Worm (Caenorhabditis elegans) whole organism, late embryonic: Measurements from ENCODE around the gene C06E2.1.

Source experiments
- C08G9.2 ChIP-seq: sonication (generic microtip); optimal IDR thresholded peaks from 2 replicates; lab custom pipeline; 2016; ENCODE audit warnings: mild to moderate bottlenecking, missing genetic modification characterization, moderate library complexity, missing compliant biosample characterization
- C38D4.7 ChIP-seq: fragments of 200-800 bp; sonication (Bioruptor generic); optimal IDR thresholded peaks from 2 replicates; lab custom pipeline; 2018; ENCODE audit warnings: mild to moderate bottlenecking, missing genetic modification characterization, moderate library complexity, missing compliant biosample characterization
- K02D7.2 ChIP-seq: sonication (generic microtip); optimal IDR thresholded peaks from 2 replicates; lab custom pipeline; 2017; ENCODE audit warnings: mild to moderate bottlenecking, missing genetic modification characterization, missing compliant biosample characterization
- K09A11.1 ChIP-seq: sonication (generic microtip); optimal IDR thresholded peaks from 2 replicates; lab custom pipeline; 2017; ENCODE audit warnings: antibody characterized with exemption, mild to moderate bottlenecking, missing genetic modification characterization, missing compliant biosample characterization; ENCODE audit not compliant: insufficient read depth
- ama-1 ChIP-seq: fragments of 150-350 bp; optimal IDR thresholded peaks from 2 replicates; lab custom pipeline; 2014
- ceh-14 ChIP-seq: sonication (generic microtip); optimal IDR thresholded peaks from 2 replicates; lab custom pipeline; 2016; ENCODE audit warnings: missing genotype, missing genetic modification characterization, missing compliant biosample characterization
- ceh-18 ChIP-seq: sonication (generic microtip); optimal IDR thresholded peaks from 2 replicates; lab custom pipeline; 2016; ENCODE audit warnings: missing genetic modification characterization, missing compliant biosample characterization
- ceh-22 ChIP-seq: sonication (generic microtip); optimal IDR thresholded peaks from 2 replicates; lab custom pipeline; 2017; ENCODE audit warnings: missing biosample characterization, missing genetic modification characterization
- ceh-31 ChIP-seq: sonication (generic microtip); optimal IDR thresholded peaks from 2 replicates; lab custom pipeline; 2016; ENCODE audit warnings: missing genetic modification characterization, missing compliant biosample characterization
- ceh-34 ChIP-seq: sonication (generic microtip); optimal IDR thresholded peaks from 2 replicates; lab custom pipeline; 2016; ENCODE audit warnings: mild to moderate bottlenecking, missing genetic modification characterization, missing compliant biosample characterization
- ceh-6 ChIP-seq: fragments of 200-800 bp; sonication (Bioruptor generic); optimal IDR thresholded peaks from 2 replicates; lab custom pipeline; 2018; ENCODE audit warnings: mild to moderate bottlenecking, missing genetic modification characterization, missing compliant biosample characterization
- che-1 ChIP-seq: sonication (generic microtip); optimal IDR thresholded peaks from 2 replicates; lab custom pipeline; 2016; ENCODE audit warnings: mild to moderate bottlenecking, missing genetic modification characterization, missing compliant biosample characterization
- dve-1 ChIP-seq: sonication (generic microtip); optimal IDR thresholded peaks from 2 replicates; lab custom pipeline; 2017; ENCODE audit warnings: antibody characterized with exemption, mild to moderate bottlenecking, missing genetic modification characterization, missing compliant biosample characterization
- elt-4 ChIP-seq: sonication (generic microtip); optimal IDR thresholded peaks from 2 replicates; lab custom pipeline; 2016; ENCODE audit warnings: missing genetic modification characterization, missing compliant biosample characterization
- ets-4 ChIP-seq: sonication (generic microtip); optimal IDR thresholded peaks from 2 replicates; lab custom pipeline; 2016; ENCODE audit warnings: missing genetic modification characterization, missing compliant biosample characterization
- fkh-6 ChIP-seq: sonication (generic microtip); optimal IDR thresholded peaks from 2 replicates; lab custom pipeline; 2016; ENCODE audit warnings: missing genetic modification characterization, missing compliant biosample characterization
- gmeb-2 ChIP-seq: sonication (generic microtip); optimal IDR thresholded peaks from 2 replicates; lab custom pipeline; 2016; ENCODE audit warnings: missing genetic modification characterization, inconsistent platforms, missing compliant biosample characterization
- hlh-6 ChIP-seq: sonication (generic microtip); optimal IDR thresholded peaks from 2 replicates; lab custom pipeline; 2016; ENCODE audit warnings: missing genotype, missing genetic modification characterization, missing compliant biosample characterization
- hlh-8 ChIP-seq: sonication (generic microtip); optimal IDR thresholded peaks from 2 replicates; lab custom pipeline; 2016; ENCODE audit warnings: missing genotype, missing genetic modification characterization, missing compliant biosample characterization
- lin-11 ChIP-seq: fragments of 200-800 bp; sonication (Bioruptor generic); optimal IDR thresholded peaks from 2 replicates; lab custom pipeline; 2018; ENCODE audit warnings: mild to moderate bottlenecking, missing genetic modification characterization, missing compliant biosample characterization
- madf-2 ChIP-seq: sonication (generic microtip); optimal IDR thresholded peaks from 2 replicates; lab custom pipeline; 2017; ENCODE audit warnings: missing genetic modification characterization, missing compliant biosample characterization
- mec-3 ChIP-seq: sonication (generic microtip); optimal IDR thresholded peaks from 2 replicates; lab custom pipeline; 2016; ENCODE audit warnings: borderline replicate concordance, missing genetic modification characterization, missing compliant biosample characterization
- nfya-1 ChIP-seq: sonication (generic microtip); optimal IDR thresholded peaks from 2 replicates; lab custom pipeline; 2017; ENCODE audit warnings: missing genetic modification characterization, mild to moderate bottlenecking, missing compliant biosample characterization, antibody characterized with exemption, moderate library complexity
- pag-3 ChIP-seq: sonication (generic microtip); optimal IDR thresholded peaks from 2 replicates; lab custom pipeline; 2016; ENCODE audit warnings: missing compliant biosample characterization, missing genetic modification characterization, borderline replicate concordance
- pros-1 ChIP-seq: fragments of 150-350 bp; optimal IDR thresholded peaks from 2 replicates; lab custom pipeline; 2014; ENCODE audit warnings: missing biosample characterization, missing genetic modification reagents, missing genetic modification characterization
- rnt-1 ChIP-seq: sonication (generic microtip); optimal IDR thresholded peaks from 2 replicates; lab custom pipeline; 2016; ENCODE audit warnings: missing genetic modification characterization, missing compliant biosample characterization
- sdc-2 ChIP-seq: sonication (generic microtip); optimal IDR thresholded peaks from 2 replicates; lab custom pipeline; 2016; ENCODE audit warnings: missing genotype, missing genetic modification characterization, missing compliant biosample characterization
- sox-2 ChIP-seq: fragments of 200-800 bp; sonication (Bioruptor generic); IDR thresholded peaks from 2 replicates; pipeline ENCODE4 v1.3.6; 2022; ENCODE audit warnings: missing genetic modification reagents, missing genetic modification characterization, missing compliant biosample characterization
- sox-4 ChIP-seq: sonication (generic microtip); optimal IDR thresholded peaks from 2 replicates; lab custom pipeline; 2017; ENCODE audit warnings: mild to moderate bottlenecking, missing genetic modification characterization, inconsistent platforms, missing compliant biosample characterization
- syd-9 ChIP-seq: sonication (generic microtip); optimal IDR thresholded peaks from 2 replicates; lab custom pipeline; 2016; ENCODE audit warnings: mild to moderate bottlenecking, missing genetic modification characterization, moderate library complexity, missing compliant biosample characterization
- tbx-2 ChIP-seq: sonication (generic microtip); optimal IDR thresholded peaks from 2 replicates; lab custom pipeline; 2016; ENCODE audit warnings: missing genetic modification characterization, missing compliant biosample characterization
- ttx-3 ChIP-seq: sonication (generic microtip); optimal IDR thresholded peaks from 2 replicates; lab custom pipeline; 2016; ENCODE audit warnings: missing genetic modification reagents, missing genetic modification characterization, missing compliant biosample characterization
- unc-42 ChIP-seq: sonication (generic microtip); optimal IDR thresholded peaks from 2 replicates; lab custom pipeline; 2016; ENCODE audit warnings: missing genotype, missing genetic modification characterization, missing compliant biosample characterization
- unc-55 ChIP-seq: sonication (generic microtip); optimal IDR thresholded peaks from 2 replicates; lab custom pipeline; 2017; ENCODE audit warnings: missing biosample characterization, missing genetic modification reagents, missing genetic modification characterization
- unc-86 ChIP-seq: sonication (generic microtip); optimal IDR thresholded peaks from 2 replicates; lab custom pipeline; 2016; ENCODE audit warnings: missing genetic modification characterization, missing compliant biosample characterization
- zip-5 ChIP-seq: sonication (generic microtip); optimal IDR thresholded peaks from 2 replicates; lab custom pipeline; 2016; ENCODE audit warnings: missing genetic modification characterization, missing compliant biosample characterization

C06E2.1 gene

ce11 chrX:8890251-8890755 lies 15.7 kb upstream of the C06E2.1 start:
- TF ChIP-seq madf-2 (tag; lab: Kevin White, UChicago) (no peak), pag-3 (tag; lab: Kevin White, UChicago) (no peak), mec-3 (no peak), ceh-6 (GFP tag; lab: Kevin White, UChicago) (no peak), K02D7.2 (no peak), ceh-34 (tag; lab: Kevin White, UChicago) (no peak), ceh-14 (tag; lab: Kevin White, UChicago) (no peak), gmeb-2 (no peak), ama-1 (no peak), C38D4.7 (GFP tag; lab: Kevin White, UChicago) (no peak), ttx-3 (tag; lab: Kevin White, UChicago) (no peak), ceh-31 (no peak), unc-86 (tag; lab: Kevin White, UChicago) (no peak), pros-1 (tag; lab: Kevin White, UChicago) (no peak)

DNA sequence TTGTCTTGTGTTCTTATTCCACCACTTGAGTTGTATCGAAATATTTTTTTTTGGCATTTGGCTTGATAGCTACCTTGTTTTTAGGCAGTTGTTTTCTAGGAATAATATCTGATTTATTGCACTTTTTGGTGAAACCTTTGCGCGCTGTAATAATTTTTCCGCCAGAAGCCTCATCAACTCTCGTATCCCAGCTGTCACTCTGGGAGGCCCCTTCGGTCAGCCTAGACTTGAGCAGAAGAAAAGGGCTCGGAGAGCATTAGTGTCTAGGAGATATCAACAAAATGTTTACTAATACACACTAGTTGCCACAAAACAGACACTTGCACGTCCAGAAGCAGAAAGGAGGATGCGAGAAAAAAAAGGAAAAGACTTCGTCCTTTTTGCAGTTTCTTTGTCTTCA lies 14.2 kb upstream of the C06E2.1 start:
- TF ChIP-seq che-1 (tag; lab: Kevin White, UChicago) (no peak), K02D7.2 (no peak), nfya-1 (tag; lab: Kevin White, UChicago) (no peak), unc-86 (tag; lab: Kevin White, UChicago) (no peak), unc-55 (GFP tag; lab: Kevin White, UChicago) (peak; percentile 33), ceh-31 (peak; percentile 28), dve-1 (tag; lab: Kevin White, UChicago) (no peak), rnt-1 (tag; lab: Kevin White, UChicago) (peak; percentile 7)

DNA sequence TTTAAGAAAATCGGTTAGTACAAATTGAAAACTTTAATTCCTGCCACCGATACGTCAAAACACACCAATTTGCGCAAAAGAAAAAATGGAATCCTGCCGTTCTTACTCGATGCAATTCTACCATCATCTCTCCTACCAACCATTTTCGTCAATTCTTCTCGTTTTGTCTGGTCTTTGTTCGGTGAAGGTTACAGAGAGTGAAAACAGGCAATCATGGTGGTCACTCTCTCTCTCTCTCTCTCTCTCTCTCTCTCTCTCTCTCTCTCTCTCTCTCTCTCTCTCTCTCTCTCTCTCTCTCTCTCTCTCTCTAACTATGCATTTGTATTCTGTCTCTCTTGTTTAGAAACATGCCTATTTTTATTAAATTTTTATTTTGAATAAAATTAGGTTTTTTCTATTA lies 7.5 kb upstream of the C06E2.1 start:
- TF ChIP-seq K09A11.1 (tag; lab: Kevin White, UChicago): no peak
- no peak for TF ChIP-seq ttx-3 (tag; lab: Kevin White, UChicago)
- no peak for TF ChIP-seq madf-2 (tag; lab: Kevin White, UChicago)
- TF ChIP-seq C38D4.7 (GFP tag; lab: Kevin White, UChicago): no peak
- no peak for TF ChIP-seq rnt-1 (tag; lab: Kevin White, UChicago)
- TF ChIP-seq K02D7.2: no peak
- TF ChIP-seq sdc-2 (tag; lab: Kevin White, UChicago): no peak
- no peak for TF ChIP-seq tbx-2
- TF ChIP-seq ceh-6 (GFP tag; lab: Kevin White, UChicago): no peak
- TF ChIP-seq ceh-14 (tag; lab: Kevin White, UChicago): no peak
- TF ChIP-seq zip-5 (tag; lab: Kevin White, UChicago): no peak
- TF ChIP-seq lin-11 (tag; lab: Kevin White, UChicago): no peak
- no peak for TF ChIP-seq syd-9 (tag; lab: Kevin White, UChicago)
- no peak for TF ChIP-seq mec-3
- TF ChIP-seq fkh-6 (tag; lab: Kevin White, UChicago): no peak
- no peak for TF ChIP-seq unc-42 (tag; lab: Kevin White, UChicago)
- no peak for TF ChIP-seq hlh-6 (tag; lab: Kevin White, UChicago)
- TF ChIP-seq ceh-18 (tag; lab: Kevin White, UChicago): no peak
- TF ChIP-seq ceh-31: no peak

ce11 chrX:8879349-8879748 lies 4.7 kb upstream of the C06E2.1 start, which contains the start of gene C06E2.2:
Gene C06E2.2, plus strand, starts transcription at chrX:8879649.
- no peak for TF ChIP-seq sox-4
- TF ChIP-seq C08G9.2 (tag; lab: Kevin White, UChicago): no peak
- no peak for TF ChIP-seq hlh-8
- TF ChIP-seq ceh-22 (tag; lab: Kevin White, UChicago): no peak
- no peak for TF ChIP-seq sox-2
- TF ChIP-seq ets-4: no peak
- TF ChIP-seq ttx-3 (tag; lab: Kevin White, UChicago): no peak
- TF ChIP-seq elt-4: no peak
